Fruit fly (Drosophila melanogaster) whole organism, prepupa: ENCODE data around the gene term.

Source experiments
- CG16779 ChIP-seq: fragments of 200-800 bp; sonication (Bioruptor generic); optimal IDR thresholded peaks from 3 replicates; lab custom pipeline; 2017; ENCODE audit warnings: missing biosample characterization, mild to moderate bottlenecking, missing genetic modification characterization
- CG8319 ChIP-seq: fragments of 200-800 bp; sonication (Bioruptor generic); optimal IDR thresholded peaks from 3 replicates; lab custom pipeline; 2016; ENCODE audit warnings: missing biosample characterization, missing genetic modification characterization
- Ets96B ChIP-seq: fragments of 200-800 bp; optimal IDR thresholded peaks from 2 replicates; lab custom pipeline; 2019; ENCODE audit warnings: missing biosample characterization, mild to moderate bottlenecking, missing genetic modification characterization, moderate library complexity
- Met ChIP-seq: fragments of 200-800 bp; sonication (Bioruptor generic); optimal IDR thresholded peaks from 3 replicates; lab custom pipeline; 2016; ENCODE audit warnings: missing biosample characterization, missing genetic modification characterization
- achi ChIP-seq: fragments of 200-800 bp; sonication (Bioruptor generic); optimal IDR thresholded peaks from 3 replicates; lab custom pipeline; 2016; ENCODE audit warnings: missing biosample characterization, missing genetic modification characterization
- acj6 ChIP-seq: fragments of 200-800 bp; sonication (Bioruptor generic); optimal IDR thresholded peaks from 3 replicates; lab custom pipeline; 2016; ENCODE audit warnings: missing biosample characterization, missing genetic modification characterization
- dsx ChIP-seq: fragments of 200-800 bp; optimal IDR thresholded peaks from 3 replicates; lab custom pipeline; 2019; ENCODE audit warnings: missing biosample characterization, mild to moderate bottlenecking, missing genetic modification characterization, moderate library complexity; ENCODE audit not compliant: poor library complexity, severe bottlenecking
- esn ChIP-seq: fragments of 200-800 bp; sonication (Bioruptor generic); optimal IDR thresholded peaks from 2 replicates; lab custom pipeline; 2016; ENCODE audit warnings: missing biosample characterization, mild to moderate bottlenecking, missing genetic modification characterization, moderate library complexity
- ss ChIP-seq, 2 experiments: fragments of 200-800 bp; sonication (Bioruptor generic); optimal IDR thresholded peaks; 2 replicates in 1 of 2; 3 replicates in 1 of 2; lab custom pipeline; 2017 to 2018; ENCODE audit warnings: mild to moderate bottlenecking in 2 of 2, missing biosample characterization in 2 of 2, missing genetic modification characterization in 2 of 2, moderate library complexity in 1 of 2

DNA sequence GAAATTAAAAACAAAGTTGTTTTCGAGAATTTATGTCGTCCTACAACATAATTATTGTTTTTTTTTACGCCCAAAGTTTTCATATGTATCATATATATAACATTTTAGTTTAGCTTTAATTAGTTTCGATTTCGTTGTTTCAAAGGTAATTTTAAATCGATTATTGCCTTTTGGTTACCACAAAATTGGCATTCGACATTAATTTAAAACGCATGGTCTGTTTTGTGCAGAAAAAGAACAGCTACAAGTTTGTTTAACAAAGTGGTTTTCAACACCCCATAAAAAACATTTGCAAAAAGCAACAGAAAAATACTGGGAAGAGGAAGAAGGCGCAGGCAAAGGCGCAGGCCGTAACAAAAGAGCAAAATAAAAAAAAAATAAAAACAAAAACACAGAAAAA is 44.9 kb upstream of the term start:
- no peak for TF ChIP-seq dsx
- TF ChIP-seq esn (GFP tag; lab: Kevin White, UChicago) = peak; percentile 13
- peak; percentile 30 for TF ChIP-seq achi (GFP tag; lab: Kevin White, UChicago)
- no peak for TF ChIP-seq CG8319 (GFP tag; lab: Kevin White, UChicago)
- no peak for TF ChIP-seq ss (GFP tag; optimal IDR thresholded peaks at IDR 0.05; lab: Kevin White, UChicago)
- TF ChIP-seq Met (GFP tag; lab: Kevin White, UChicago) = peak; percentile 17
- TF ChIP-seq Ets96B = no peak
- no peak for TF ChIP-seq CG16779 (tag; lab: Kevin White, UChicago)
- TF ChIP-seq acj6 (GFP tag; lab: Kevin White, UChicago) = no peak
